ENCODE assay signal across 2 worm cellular contexts in the genomic region with DNA sequence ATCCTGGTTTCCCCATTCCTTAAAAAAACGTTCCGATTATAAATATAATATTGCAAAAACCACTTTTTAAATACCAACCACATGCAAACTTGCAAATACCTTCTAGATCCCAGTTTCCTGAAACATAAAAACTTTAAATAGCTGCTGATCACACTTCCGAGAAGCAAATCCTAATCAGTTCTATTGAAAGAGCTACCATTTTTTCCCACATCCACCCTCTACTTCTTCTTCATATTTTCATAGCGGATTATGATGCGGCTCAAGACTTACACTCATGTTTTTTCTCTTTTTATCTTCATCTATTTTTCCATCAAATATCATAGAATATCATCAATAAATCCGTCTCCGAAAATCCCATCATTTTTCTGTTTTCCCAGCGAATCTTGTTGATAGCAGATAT.
TF ChIP-seq lines count a peak whose summit lies in the region.

No protein-coding gene starts in this region.

TF ChIP-seq in whole organism, L1 larva, 84 proteins besides CTCF, POLR2A, EP300 and RAD21:
- TF ChIP-seq lin-13 (GFP tag; optimal IDR thresholded peaks at IDR 0.05; lab: Kevin White, UChicago) (no peak), nhr-47 (tag; optimal IDR thresholded peaks at IDR 0.05; lab: Kevin White, UChicago) (peak; percentile 60), nhr-11 (tag; optimal IDR thresholded peaks at IDR 0.05; lab: Kevin White, UChicago) (peak; percentile 19), dsc-1 (tag; optimal IDR thresholded peaks at IDR 0.05; lab: Kevin White, UChicago) (peak; percentile 99), pax-3 (tag; optimal IDR thresholded peaks at IDR 0.05; lab: Kevin White, UChicago) (peak; percentile 72), rnt-1 (tag; optimal IDR thresholded peaks at IDR 0.05; lab: Kevin White, UChicago) (no peak), nhr-71 (tag; optimal IDR thresholded peaks at IDR 0.05; lab: Kevin White, UChicago) (peak; percentile 4), ceh-82 (tag; optimal IDR thresholded peaks at IDR 0.05; lab: Kevin White, UChicago) (no peak), ets-5 (GFP tag; IDR thresholded peaks at IDR 0.05; lab: Robert Waterston, UW) (0 out of 2 replicates have a peak, but pooled peaks have one; percentile 82), sox-4 (tag; optimal IDR thresholded peaks at IDR 0.05; lab: Kevin White, UChicago) (peak; percentile 70), egl-13 (tag; optimal IDR thresholded peaks at IDR 0.05; lab: Kevin White, UChicago) (peak; percentile 8), zip-4 (GFP tag; optimal IDR thresholded peaks at IDR 0.05; lab: Kevin White, UChicago) (no peak), fkh-8 (tag; optimal IDR thresholded peaks at IDR 0.05; lab: Kevin White, UChicago) (peak; percentile 57), nhr-85 (tag; lab: Kevin White, UChicago) (no peak)
TF ChIP-seq in whole organism, L1 larva: peak in this region for 9.

TF ChIP-seq in whole organism, L2 larva, 48 proteins besides CTCF, POLR2A, EP300 and RAD21:
- TF ChIP-seq unc-55 (GFP tag; optimal IDR thresholded peaks at IDR 0.05; lab: Kevin White, UChicago) = no peak
- peak; percentile 17 for TF ChIP-seq sma-9 (GFP tag; optimal IDR thresholded peaks at IDR 0.05; lab: Kevin White, UChicago)
- TF ChIP-seq sma-9 (tag; optimal IDR thresholded peaks at IDR 0.05; lab: Kevin White, UChicago) = no peak

Comparison
In these comparisons a context has a peak if more than half of its experiments do, and no peak if none do; other contexts are left out.
1. Of the 22 proteins assayed by ChIP-seq in both whole organism, L1 larva and whole organism, L2 larva: peak only in whole organism, L1 larva: nhr-11; only in whole organism, L2 larva: none; in both: none; in neither: 21.